Fruit fly (Drosophila melanogaster): ENCODE data around the gene CG33645.

Gene CG33645

DNA sequence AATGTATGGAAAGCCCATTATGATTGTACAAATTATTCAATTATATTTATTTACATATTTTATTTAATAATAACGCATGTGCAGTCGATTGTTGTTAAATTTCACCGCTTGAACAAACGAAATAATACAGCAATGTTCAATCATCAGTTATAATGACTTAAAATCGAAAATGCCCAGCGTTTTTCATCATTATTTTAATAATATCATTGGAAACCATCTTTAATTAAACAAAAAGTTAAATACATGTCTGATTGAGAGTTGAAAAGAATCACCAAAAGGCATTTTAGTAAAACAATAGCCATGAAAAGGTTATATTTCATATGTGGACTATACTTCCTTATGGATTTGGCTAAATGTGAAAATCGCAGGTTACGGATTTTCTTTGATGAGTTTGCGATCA is 3.9 kb upstream of the CG33645 start, which contains the start of gene CG33641:
TSS of gene CG33641 (plus strand) at position 301 of the 400 bp plus-strand sequence.
- TF ChIP-seq CTCF (optimal IDR thresholded peaks at IDR 0.05) (no peak), CG8478 (optimal IDR thresholded peaks at IDR 0.05) (no peak)

- TF ChIP-seq CTCF (optimal IDR thresholded peaks at IDR 0.05) (no peak), CG8478 (optimal IDR thresholded peaks at IDR 0.05) (no peak)
These were observed 2.9 kb upstream of the CG33645 start, which contains the start of gene CG33642 for dm6 chr2L:13529675-13530074. Gene CG33642 (plus strand): TSS chr2L:13529975.

DNA sequence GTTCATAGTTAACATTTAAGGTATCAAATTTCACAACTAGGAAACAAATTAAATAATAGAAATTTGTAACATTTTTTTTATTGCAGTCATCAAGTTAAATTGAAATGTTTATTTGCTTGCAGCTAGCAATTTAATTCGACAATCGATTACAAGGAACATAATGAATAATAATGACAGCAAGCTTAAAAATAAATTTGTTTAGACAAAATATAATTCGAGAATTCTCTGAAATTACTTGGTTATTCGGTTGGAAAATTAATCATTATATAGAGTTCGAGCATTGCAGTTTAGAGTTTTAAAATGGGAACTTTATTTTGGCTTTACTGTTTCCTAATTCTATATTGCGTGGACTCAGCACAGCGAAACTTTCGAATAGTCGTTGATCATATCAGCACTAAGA is 1.9 kb upstream of the CG33645 start, which contains the start of gene CG33643:
TSS of gene CG33643 (plus strand) at position 301 of the 400 bp plus-strand sequence.
- no peak for TF ChIP-seq CG8478 (optimal IDR thresholded peaks at IDR 0.05)
- no peak for TF ChIP-seq CTCF (optimal IDR thresholded peaks at IDR 0.05)

DNA sequence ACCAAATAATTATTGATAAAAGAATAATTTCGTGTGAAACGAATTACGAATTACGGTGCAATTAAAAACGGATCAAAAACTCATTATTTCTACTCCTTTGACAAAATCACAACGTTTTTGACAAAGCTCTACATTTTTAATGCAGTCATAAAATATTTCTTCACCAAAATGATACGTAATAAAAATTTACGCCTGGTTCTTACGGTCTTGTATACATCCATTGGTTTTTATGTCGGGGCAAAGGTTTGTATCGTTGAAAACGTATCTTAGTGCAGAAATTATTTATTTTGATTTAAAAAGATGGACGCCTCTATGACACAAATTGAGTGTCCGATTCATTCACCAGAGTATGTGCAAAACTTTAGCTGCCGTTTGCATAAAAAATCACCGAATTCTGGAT is 839 bp upstream of the CG33645 start, which contains the start of gene CG33644:
TSS of gene CG33644 (plus strand) at position 301 of the 400 bp plus-strand sequence.
- TF ChIP-seq CTCF (optimal IDR thresholded peaks at IDR 0.05), result no peak
- TF ChIP-seq CG8478 (optimal IDR thresholded peaks at IDR 0.05), result no peak

dm6 chr2L:13535678-13536077 is 3.1 kb downstream of the CG33645 start, which contains the start of gene CG15638:
Gene CG15638 (minus strand): TSS chr2L:13535778.
- no peak for TF ChIP-seq CTCF (optimal IDR thresholded peaks at IDR 0.05)
- TF ChIP-seq CG8478 (optimal IDR thresholded peaks at IDR 0.05), result no peak

dm6 chr2L:13540704-13541103 is 8.1 kb downstream of the CG33645 start, which contains the start of gene CG16852:
Gene CG16852 (plus strand): TSS chr2L:13540751.
- no peak for TF ChIP-seq CG8478 (optimal IDR thresholded peaks at IDR 0.05)
- TF ChIP-seq CTCF (optimal IDR thresholded peaks at IDR 0.05), result peak; percentile 76 to 78

DNA sequence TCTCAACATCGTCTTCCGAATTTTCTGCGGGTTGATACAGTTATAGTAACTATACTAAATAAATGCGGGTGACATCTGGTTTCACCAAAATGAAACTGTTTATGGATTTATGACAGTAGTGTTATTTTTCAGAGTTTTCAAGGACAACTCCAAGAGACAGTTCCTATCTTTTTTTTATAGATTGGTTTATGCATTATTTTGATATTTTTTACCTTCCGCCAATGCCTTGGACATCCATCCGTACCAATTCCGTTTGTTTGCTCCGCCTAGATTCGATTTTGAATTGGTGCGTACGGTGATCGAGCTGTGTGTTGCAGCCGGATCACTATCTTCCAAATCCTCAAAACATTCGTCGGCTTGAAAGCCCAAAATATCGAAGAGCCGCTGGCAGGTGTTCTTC is 9.3 kb downstream of the CG33645 start, which contains the start of gene CG16853:
TSS of gene CG16853 (plus strand) at position 301 of the 400 bp plus-strand sequence.
- TF ChIP-seq CTCF (optimal IDR thresholded peaks at IDR 0.05), result no peak
- TF ChIP-seq CG8478 (optimal IDR thresholded peaks at IDR 0.05), result no peak

dm6 chr2L:13542476-13542875 is 9.9 kb downstream of the CG33645 start, which contains the start of gene CG9263:
Gene CG9263 (minus strand): TSS chr2L:13542576.
- no peak for TF ChIP-seq CG8478 (optimal IDR thresholded peaks at IDR 0.05)
- TF ChIP-seq CTCF (optimal IDR thresholded peaks at IDR 0.05), result no peak

dm6 chr2L:13545678-13546077 is 13.1 kb downstream of the CG33645 start:
- no peak for TF ChIP-seq CTCF (optimal IDR thresholded peaks at IDR 0.05)
- no peak for TF ChIP-seq CG8478 (optimal IDR thresholded peaks at IDR 0.05)

dm6 chr2L:13547738-13548726 is 15.4 kb downstream of the CG33645 start:
- TF ChIP-seq CG8478 (optimal IDR thresholded peaks at IDR 0.05) (no peak), CTCF (optimal IDR thresholded peaks at IDR 0.05) (no peak)

DNA sequence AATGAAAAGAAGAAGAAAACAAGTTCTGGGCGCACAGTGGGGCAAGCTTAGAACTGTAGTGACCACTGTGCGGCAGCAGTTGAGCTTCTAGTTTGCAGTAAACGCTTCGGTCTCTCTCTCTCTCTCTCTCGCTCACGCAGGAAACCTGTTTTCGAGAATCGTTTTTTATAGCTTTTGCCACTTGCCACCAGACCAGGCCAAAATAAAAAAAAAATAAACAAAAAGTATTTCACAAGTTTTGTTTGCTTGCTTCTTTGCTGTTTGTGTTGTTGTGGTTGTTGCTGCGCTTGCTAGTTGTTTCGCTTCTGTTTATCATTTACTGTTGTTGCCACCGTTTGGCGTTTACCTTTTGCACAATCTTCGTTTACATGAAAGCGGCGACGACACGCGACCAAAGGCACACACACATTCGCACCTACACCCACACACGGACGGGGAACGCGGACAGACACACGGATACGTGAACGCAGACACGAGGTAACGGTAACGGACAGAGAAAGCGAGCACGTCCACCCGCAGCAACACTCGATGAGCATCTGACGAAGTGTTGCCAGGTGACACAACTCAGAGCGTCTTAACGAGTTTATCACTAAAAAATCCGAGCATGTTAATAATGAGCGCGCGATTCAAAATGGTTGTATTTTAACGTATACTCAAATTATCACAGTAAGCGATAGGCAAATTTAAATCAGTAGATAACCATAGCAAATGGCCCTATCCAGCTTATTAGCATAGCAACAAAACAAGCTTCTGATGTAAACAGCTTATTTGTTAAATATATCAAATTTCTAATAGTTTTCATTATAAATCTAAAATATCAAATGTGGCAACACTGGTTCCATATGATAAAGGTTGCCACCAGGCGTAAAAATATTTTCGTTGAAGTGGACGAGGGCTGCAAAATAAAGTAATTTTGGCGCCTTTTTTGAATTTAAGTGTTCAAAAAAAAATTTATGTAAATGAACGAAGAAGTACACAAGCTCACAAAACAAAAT is 16.5 kb downstream of the CG33645 start, which contains the start of gene B4:
TSS of gene B4 (minus strand) at position 543 of the 995 bp plus-strand sequence.
- TF ChIP-seq CG8478 (optimal IDR thresholded peaks at IDR 0.05), result no peak
- no peak for TF ChIP-seq CTCF (optimal IDR thresholded peaks at IDR 0.05)

- TF ChIP-seq CG8478 (optimal IDR thresholded peaks at IDR 0.05), result no peak
- no peak for TF ChIP-seq CTCF (optimal IDR thresholded peaks at IDR 0.05)
These were observed 17.4 kb downstream of the CG33645 start, which contains the start of gene kuz for dm6 chr2L:13549973-13550458. Gene kuz (plus strand): TSS chr2L:13550139.

DNA sequence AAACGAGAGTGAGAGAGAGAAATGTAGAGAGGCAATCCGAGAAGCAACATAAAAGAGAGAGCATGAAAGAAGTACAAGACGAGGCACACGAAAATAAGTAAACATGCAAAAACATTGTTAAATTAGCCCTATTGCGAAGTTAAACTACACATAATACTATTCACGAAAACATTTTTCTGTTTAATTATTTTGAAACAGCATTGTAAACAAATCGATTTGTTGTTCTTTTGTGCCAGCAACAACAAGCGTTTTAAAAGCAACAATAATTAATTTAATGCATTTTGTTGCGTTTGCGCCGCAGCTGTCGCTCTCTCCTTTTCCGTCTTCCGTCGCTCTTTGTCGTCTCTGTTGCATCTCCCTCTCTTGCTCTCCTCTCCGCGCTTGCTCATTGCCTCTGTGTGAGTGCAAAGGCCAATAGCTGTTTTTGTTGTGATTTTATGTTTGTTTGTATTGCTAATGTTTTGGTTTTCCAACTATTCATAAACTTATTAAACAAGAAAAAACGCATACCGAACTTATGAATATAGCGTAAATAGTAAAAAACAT is 17.9 kb downstream of the CG33645 start:
- TF ChIP-seq CTCF (optimal IDR thresholded peaks at IDR 0.05), result no peak
- no peak for TF ChIP-seq CG8478 (optimal IDR thresholded peaks at IDR 0.05)

DNA sequence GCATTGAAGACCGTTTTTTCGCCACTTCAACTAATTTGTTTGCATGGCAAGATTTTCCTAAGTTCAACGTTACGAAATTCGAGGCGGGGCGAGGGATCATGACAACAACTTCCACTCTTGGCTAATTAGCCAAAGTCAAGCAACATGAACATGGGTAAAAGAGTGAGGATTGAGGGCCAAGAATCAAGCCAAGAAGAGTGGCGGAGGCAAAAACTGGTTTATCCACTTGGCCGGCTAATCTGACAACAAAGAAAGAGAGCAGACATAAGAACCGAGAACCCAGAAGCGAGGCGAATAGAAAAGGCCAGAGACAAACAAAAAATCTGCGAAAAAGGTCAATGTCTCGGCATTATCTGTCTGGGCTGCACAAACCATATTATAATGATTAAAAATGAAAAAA is 20.1 kb downstream of the CG33645 start:
- no peak for TF ChIP-seq CTCF (optimal IDR thresholded peaks at IDR 0.05)
- no peak for TF ChIP-seq CG8478 (optimal IDR thresholded peaks at IDR 0.05)

Data from S2 (cell line).